Fruit fly (Drosophila melanogaster) Kc167 (cell line): ENCODE measurements around the gene Pxd.

ENCODE experiments used
- Myc ChIP-seq: fragments of >200 bp; optimal IDR thresholded peaks from 2 replicates; lab custom pipeline; 2017; ENCODE audit warnings: missing external identifiers
- Sin3A ChIP-seq: fragments of >200 bp; optimal IDR thresholded peaks from 2 replicates; lab custom pipeline; 2018; ENCODE audit warnings: missing external identifiers
- h ChIP-seq: fragments of >200 bp; optimal IDR thresholded peaks from 3 replicates; lab custom pipeline; 2018; ENCODE audit warnings: missing external identifiers
- insv ChIP-seq: fragments of >200 bp; optimal IDR thresholded peaks from 3 replicates; lab custom pipeline; 2018; ENCODE audit warnings: missing external identifiers
- psq ChIP-seq: fragments of >200 bp; optimal IDR thresholded peaks from 2 replicates; lab custom pipeline; 2017; ENCODE audit warnings: missing external identifiers
- ttk ChIP-seq: sonication (Bioruptor generic); optimal IDR thresholded peaks from 2 replicates; lab custom pipeline; 2017; ENCODE audit warnings: missing external identifiers

Gene Pxd

DNA sequence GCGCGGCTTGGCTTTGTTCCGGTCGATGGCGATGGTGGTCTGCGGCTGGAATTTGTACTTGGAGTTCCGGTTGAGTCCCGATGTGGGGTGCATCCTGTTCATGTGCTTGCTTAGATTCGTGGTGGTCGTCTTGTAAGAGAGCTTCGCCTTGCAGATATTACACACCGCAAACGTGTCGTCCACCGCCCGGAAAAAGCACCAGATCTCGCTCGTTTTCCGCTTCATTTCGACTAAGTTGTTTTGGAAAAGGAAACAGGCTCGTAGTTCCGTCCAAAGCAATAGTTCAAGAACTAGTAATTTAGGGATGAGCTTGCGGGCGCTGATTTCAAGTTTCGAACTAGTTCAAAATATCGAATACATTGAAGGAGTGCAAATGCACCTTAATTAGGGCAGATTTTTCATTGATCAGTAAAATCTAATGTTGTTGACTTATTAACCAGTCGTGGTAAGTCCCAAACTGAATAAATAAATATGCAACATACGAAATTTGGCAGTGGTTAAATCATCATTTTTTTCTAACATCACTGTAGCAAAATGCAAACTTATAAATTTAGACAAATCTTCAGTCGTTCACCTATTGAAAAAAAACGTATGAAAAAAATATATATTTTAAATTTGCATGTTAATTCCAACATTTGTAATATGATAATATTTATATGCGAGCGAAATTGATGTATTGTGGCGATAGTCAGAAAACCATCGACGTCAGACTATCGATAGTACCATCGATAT, 28.6 kb downstream of the Pxd start, which contains the start of the genes bdwf and Patr-1:
bdwf (minus strand) TSS at position 299 of the 732 bp plus-strand sequence.
Patr-1 (plus strand) TSS at position 727 of the 732 bp plus-strand sequence.
- no peak for TF ChIP-seq insv (lab: Kevin White, UChicago)

DNA sequence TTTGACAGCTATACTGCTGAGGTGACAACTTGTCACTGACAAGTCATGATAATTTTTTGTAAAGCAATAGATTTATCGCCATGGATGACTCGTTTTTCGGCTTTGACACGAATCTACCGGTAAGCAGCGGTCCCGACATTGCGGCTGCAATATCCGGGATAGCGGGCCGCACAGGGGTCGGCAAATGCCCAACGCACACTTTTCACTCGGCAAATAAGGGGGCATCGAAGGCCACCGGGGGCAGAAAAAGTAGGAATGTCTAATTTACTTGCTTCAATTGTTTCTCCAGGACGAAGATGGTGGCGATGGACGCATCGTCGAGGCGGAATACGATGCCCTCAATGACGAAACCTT, 29.2 kb downstream of the Pxd start:
- no peak for TF ChIP-seq Myc (lab: Kevin White, UChicago)
- TF ChIP-seq ttk (lab: Kevin White, UChicago), result no peak
- TF ChIP-seq insv (lab: Kevin White, UChicago), result no peak
- TF ChIP-seq psq, result no peak
- TF ChIP-seq Sin3A, result no peak
- TF ChIP-seq h (lab: Kevin White, UChicago), result no peak

DNA sequence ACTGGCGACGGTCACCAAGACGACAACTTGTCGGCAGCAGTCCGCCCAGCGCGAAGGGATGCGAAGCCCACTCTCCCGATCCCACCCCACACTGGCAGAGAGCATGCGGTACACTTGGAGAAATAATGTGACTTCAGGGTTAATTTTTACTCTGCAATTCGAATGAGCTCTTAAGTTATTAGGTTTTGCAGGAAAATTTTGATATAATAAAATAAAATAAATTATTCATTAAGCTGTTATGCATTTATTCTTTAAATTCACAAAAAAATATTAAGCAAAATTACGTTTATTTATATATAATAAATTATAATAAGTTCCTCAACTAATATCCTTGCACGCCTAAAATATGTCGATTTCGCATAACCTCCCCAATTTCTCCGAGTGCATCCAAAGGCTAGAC, 34.5 kb downstream of the Pxd start:
- TF ChIP-seq psq (no peak), Sin3A (no peak), Myc (lab: Kevin White, UChicago) (no peak), insv (lab: Kevin White, UChicago) (no peak), h (lab: Kevin White, UChicago) (no peak), ttk (lab: Kevin White, UChicago) (no peak)

DNA sequence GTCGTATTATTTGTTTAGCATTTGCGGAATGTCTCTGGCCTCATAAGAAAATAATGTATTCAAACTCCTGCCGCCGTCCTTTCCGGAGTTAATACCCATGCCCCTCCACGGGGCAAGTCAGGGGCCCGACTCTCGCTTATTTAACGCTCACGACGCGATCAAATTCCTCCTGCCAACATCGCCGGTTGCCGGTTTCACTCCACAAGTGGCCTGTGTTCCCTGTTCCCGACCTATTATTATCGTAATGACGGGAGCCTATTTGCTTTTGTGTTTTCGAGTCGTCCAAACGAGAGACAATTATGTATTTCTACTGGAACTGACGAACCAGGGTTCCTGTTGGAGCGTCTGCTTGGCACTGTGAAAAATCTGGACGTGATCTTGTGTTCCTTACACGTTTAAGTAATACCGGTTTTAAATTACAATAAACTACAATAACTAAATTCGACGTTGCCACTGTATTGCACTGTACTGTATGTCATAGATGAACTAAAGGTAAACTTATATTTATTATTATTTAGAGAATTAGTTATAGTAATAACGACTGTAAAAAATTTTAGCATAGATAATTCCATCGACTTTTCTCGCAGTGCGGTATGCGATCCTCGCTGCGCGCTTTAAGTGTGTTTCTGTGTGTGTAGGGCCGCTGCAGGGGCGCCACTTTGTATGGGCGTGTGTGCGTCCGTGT, 38.2 kb downstream of the Pxd start:
- TF ChIP-seq h (lab: Kevin White, UChicago), result no peak
- no peak for TF ChIP-seq ttk (lab: Kevin White, UChicago)
- TF ChIP-seq Sin3A, result no peak
- TF ChIP-seq Myc (lab: Kevin White, UChicago), result no peak
- no peak for TF ChIP-seq insv (lab: Kevin White, UChicago)

DNA sequence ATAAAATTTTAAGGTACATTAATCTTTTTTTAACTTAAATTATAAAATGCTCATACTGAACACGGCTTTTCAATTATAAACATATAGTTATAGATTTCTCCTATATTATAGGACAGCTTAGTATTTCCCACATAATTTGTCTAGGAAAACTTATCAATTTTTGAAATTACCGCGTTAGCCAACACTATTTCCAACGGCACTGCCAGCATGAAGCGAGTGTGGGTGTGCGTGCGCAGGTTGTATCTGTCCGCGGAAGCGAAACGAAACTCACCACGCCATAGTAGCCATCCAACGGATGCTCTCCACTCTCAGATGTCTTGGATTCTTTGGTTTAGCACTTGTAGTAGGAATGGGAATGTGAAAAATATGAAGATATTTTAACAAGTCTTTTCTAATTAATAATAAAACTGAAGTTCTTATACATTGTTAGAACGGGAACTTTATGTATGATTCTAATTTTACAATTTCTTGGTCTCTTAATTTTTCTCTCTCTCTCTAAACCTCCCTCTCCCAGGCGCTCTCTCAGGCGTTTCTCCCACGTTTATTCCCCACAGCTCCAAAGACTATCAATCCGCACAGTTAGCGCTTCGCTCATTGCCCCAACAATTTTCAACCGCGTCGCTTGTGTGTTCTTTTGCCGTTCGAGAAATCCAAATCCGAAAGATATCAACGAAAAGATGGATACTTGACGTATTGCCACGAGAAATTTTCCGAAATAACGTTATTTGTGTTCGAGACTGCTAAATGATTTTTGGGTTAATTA, 39.2 kb downstream of the Pxd start, which contains the start of gene Dad:
Dad (plus strand) TSS at position 593 of the 763 bp plus-strand sequence.
- TF ChIP-seq Sin3A (no peak), h (lab: Kevin White, UChicago) (no peak), psq (no peak), ttk (lab: Kevin White, UChicago) (no peak), insv (lab: Kevin White, UChicago) (no peak), Myc (lab: Kevin White, UChicago) (no peak)

DNA sequence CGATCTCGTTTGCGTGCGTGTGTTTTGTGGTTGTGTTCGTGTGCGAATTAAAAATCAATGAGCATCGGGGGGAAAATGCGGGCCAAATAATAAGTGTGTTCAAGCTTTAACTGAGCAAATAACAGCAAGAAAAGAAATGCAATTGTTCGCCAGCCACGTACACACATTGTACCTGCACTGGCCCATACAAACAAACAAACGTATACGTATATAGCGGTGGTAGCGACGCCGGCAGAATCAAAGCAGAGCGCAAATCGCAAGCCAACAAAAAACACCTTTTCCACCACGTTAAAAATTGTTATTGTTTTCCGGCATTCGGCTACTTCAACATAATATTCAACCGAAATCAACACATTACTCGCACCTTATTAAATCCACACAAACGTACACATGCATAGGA, 40.2 kb downstream of the Pxd start:
- TF ChIP-seq psq (no peak), Sin3A (no peak), h (lab: Kevin White, UChicago) (no peak), insv (lab: Kevin White, UChicago) (no peak), Myc (lab: Kevin White, UChicago) (no peak), ttk (lab: Kevin White, UChicago) (no peak)

DNA sequence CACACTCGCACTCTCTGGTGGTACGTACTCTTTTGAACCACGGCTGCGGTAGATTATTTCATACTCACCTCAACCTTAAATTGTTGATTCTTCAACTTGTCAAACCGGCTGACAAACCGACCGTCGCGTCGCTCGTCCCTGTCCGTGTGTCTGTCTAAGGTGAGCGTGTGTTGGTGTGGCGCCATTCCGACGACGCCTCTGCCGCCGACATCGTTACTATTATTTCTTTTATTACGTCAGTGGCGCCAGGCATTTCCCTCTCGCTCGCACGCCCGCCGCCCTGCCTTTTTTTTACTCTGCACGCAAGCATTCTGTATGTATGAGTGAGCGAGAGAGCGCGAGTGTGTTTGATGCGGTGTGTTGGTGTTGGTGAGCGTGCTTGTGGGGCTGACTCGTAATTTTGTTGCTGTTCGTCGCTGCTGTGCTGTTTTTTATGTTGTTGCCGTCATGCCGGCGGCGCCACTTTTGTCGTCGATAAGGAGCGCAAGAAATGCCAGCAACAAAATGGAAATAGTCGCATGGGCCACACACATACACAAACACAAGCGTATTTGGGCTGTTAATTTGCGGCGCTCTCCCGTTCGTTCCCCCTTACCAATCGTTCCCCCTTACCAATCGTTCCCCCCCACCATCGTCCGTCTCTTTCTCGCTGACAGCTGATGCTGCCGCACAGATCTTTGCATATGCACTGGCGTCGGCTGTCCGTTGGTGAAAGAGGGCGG, 42.0 kb downstream of the Pxd start:
- TF ChIP-seq h (lab: Kevin White, UChicago) (no peak), Myc (lab: Kevin White, UChicago) (no peak), ttk (lab: Kevin White, UChicago) (no peak), Sin3A (no peak), insv (lab: Kevin White, UChicago) (no peak), psq (no peak)

DNA sequence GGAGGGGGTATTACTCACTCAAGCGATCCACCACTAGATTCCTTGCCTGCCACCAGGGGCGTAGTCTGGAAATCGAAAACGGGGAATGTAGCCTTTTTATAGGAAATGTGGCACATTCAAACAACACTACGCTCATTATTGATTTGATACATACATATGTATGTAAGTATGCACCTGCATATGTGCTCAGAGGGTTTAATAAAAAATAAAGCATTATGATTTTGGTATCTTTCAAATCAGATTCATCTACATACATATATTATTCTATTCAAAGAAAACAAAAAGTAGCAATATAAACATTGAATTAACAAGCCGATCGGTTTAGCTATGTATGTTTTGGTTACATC, 42.5 kb downstream of the Pxd start:
- no peak for TF ChIP-seq psq
- TF ChIP-seq h (lab: Kevin White, UChicago), result no peak
- no peak for TF ChIP-seq ttk (lab: Kevin White, UChicago)
- TF ChIP-seq insv (lab: Kevin White, UChicago), result no peak
- no peak for TF ChIP-seq Sin3A
- no peak for TF ChIP-seq Myc (lab: Kevin White, UChicago)

DNA sequence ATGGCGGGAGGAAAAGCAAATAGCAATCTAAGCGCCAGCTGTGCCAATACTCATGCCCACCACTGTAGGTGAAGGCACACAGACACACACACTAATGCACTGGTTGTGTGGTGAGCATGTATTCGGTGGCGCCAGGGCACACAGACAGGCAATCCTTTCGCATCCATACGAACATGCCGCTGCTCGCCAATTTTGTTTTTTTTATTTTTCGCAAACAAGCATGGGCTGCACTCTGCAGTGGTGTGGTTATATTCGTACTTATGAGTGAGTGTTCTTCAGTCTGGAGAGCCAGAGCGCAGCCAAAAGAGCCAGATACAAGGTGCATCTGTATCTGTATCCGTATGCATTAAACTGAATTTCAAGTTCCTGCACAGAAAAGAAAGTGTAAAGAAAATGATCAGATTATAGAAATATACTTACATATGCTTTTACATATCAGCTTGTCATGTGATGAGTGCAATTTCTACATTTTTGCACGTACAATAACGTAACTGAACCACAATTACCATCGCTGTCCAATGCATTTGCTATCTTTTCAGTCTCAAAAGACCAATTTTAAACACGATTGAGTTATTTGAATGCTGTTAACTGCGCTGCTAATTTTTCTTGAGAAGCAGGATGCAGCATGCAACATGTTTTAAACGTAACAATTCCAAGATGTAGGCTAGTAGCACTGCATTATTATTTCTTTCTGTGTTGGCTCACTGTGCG, 44.9 kb downstream of the Pxd start:
- TF ChIP-seq psq (no peak), ttk (lab: Kevin White, UChicago) (no peak)

DNA sequence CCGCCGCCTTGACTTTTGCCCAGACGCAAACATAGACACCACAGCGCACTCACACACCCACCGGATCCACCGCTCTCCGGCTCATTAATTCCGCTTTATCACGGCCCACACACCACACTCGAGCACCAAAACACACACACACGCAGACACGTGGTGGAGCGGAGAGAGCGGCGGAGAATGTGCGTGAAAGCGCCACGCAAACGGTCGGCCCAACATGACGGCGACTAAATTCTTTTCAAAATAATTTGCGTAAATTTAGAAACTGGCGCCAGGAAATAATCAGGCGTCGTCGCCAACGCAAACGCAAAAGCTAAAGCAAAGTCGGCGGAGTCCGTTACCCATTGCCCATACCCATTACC, 45.4 kb downstream of the Pxd start:
- TF ChIP-seq Sin3A (no peak), psq (no peak), Myc (lab: Kevin White, UChicago) (no peak), insv (lab: Kevin White, UChicago) (no peak), h (lab: Kevin White, UChicago) (no peak), ttk (lab: Kevin White, UChicago) (no peak)

DNA sequence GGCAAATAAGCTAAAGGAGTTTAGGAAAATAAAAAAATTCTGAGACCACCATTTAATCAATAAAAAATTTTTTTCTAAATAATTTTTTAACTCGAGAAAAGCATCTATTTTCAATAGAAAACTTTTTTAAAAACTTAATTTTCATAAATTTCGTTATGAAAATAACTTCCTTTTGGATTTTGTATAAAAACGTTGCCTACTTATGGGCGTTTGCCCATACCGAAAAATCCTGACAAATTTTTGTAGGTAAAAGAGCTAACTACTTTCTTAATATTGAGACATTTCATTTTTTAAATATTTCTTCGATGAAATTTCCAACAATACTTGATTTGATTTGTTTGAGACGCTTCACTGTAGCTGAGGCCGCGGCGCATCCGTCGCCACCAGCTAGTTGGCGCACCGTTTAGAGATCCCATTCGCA, 45.9 kb downstream of the Pxd start:
- TF ChIP-seq h (lab: Kevin White, UChicago) (no peak), Sin3A (no peak), Myc (lab: Kevin White, UChicago) (no peak), ttk (lab: Kevin White, UChicago) (no peak), insv (lab: Kevin White, UChicago) (no peak), psq (no peak)
